Worm (Caenorhabditis elegans) whole organism, midembryonic: Measurements from ENCODE around the gene math-33.

Experiments
- klf-2 ChIP-seq: fragments of 200-800 bp; sonication (Bioruptor generic); conservative IDR thresholded peaks from 2 replicates; pipeline ENCODE4 v1.3.6; 2022; ENCODE audit warnings: missing genetic modification reagents, missing genetic modification characterization, missing compliant biosample characterization
- ref-1 ChIP-seq: fragments of 200-800 bp; sonication (Bioruptor generic); conservative IDR thresholded peaks from 2 replicates; pipeline ENCODE4 v1.3.6; 2022; ENCODE audit warnings: missing genetic modification reagents, missing genetic modification characterization, missing compliant biosample characterization
- tab-1 ChIP-seq: fragments of 200-800 bp; sonication (Bioruptor generic); IDR thresholded peaks from 2 replicates; pipeline ENCODE4 v1.3.6; 2022; ENCODE audit warnings: missing genetic modification characterization, missing compliant biosample characterization

DNA sequence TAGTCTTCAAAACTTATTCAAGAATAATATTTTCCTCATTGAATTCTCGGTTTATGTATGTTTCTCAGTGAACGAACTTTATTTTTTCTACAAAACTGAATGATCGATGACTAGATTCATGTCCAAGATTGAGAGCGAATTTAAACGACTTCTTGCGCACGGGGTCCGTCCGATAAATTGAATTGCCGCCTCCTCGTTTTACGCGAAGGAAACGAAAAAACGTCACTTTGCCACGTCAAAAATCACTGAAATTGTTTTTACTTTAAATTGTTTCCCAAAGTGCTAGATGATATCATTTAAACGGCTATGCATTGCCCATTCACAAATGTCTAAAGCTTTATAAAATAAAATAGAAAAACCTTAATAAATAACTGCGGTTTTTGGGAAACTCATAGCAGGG, 54.0 kb downstream of the math-33 start:
- no peak for TF ChIP-seq tab-1 (GFP tag; lab: Robert Waterston, UW)
- no peak for TF ChIP-seq klf-2 (GFP tag; lab: Robert Waterston, UW)
- TF ChIP-seq ref-1: no peak
